Worm (Caenorhabditis elegans) whole organism, L1 larva: Measurements from ENCODE around the gene Y75B8A.32.

Experiments used
- C16A3.4 ChIP-seq: fragments of 150-350 bp; optimal IDR thresholded peaks from 2 replicates; lab custom pipeline; 2014; ENCODE audit warnings: missing biosample characterization, missing genetic modification characterization
- Y116A8C.19 ChIP-seq: sonication (generic microtip); optimal IDR thresholded peaks from 2 replicates; lab custom pipeline; 2016; ENCODE audit warnings: missing compliant biosample characterization, missing genetic modification characterization, borderline replicate concordance
- aly-2 ChIP-seq: fragments of 150-350 bp; optimal IDR thresholded peaks from 2 replicates; lab custom pipeline; 2014; ENCODE audit warnings: missing biosample characterization, missing genetic modification characterization
- blmp-1 ChIP-seq: fragments of 150-350 bp; optimal IDR thresholded peaks from 2 replicates; lab custom pipeline; 2014; ENCODE audit warnings: missing biosample characterization, missing genetic modification characterization
- ceh-8 ChIP-seq: fragments of 200-800 bp; sonication (Bioruptor generic); optimal IDR thresholded peaks from 2 replicates; lab custom pipeline; 2018; ENCODE audit warnings: mild to moderate bottlenecking, missing genetic modification characterization, moderate library complexity, missing compliant biosample characterization
- ceh-88 ChIP-seq: fragments of 200-800 bp; sonication (Bioruptor generic); IDR thresholded peaks from 2 replicates; pipeline ENCODE4 v1.3.6; 2022; ENCODE audit warnings: missing genetic modification characterization, missing compliant biosample characterization
- ceh-90 ChIP-seq: sonication (generic microtip); optimal IDR thresholded peaks from 2 replicates; lab custom pipeline; 2016; ENCODE audit warnings: missing genetic modification characterization, missing compliant biosample characterization
- efl-1 ChIP-seq, 4 experiments: fragments of 150-350 bp; optimal IDR thresholded peaks in 3 of 4; peaks in 1 of 4; 1 replicate in 1 of 4; 2 replicates in 3 of 4; lab custom pipeline; 2014; ENCODE audit warnings: missing biosample characterization in 2 of 4, missing genetic modification characterization in 2 of 4, missing genetic modification reagents in 2 of 4
- egl-27 ChIP-seq, 2 experiments: fragments of 150-350 bp in 1 of 2; sonication (generic microtip); optimal IDR thresholded peaks; 3 replicates each; lab custom pipeline; 2017 to 2018; ENCODE audit warnings: missing biosample characterization in 2 of 2, missing genetic modification characterization in 2 of 2, missing genetic modification reagents in 2 of 2
- elt-3 ChIP-seq, 6 experiments: fragments of 150-350 bp in 1 of 6; sonication (generic microtip); optimal IDR thresholded peaks; 2 replicates each; lab custom pipeline; 2017 to 2018; ENCODE audit warnings: missing biosample characterization in 6 of 6, missing genetic modification characterization in 6 of 6, inconsistent platforms in 1 of 6
- ets-5 ChIP-seq: fragments of 200-800 bp; sonication (Bioruptor generic); IDR thresholded peaks from 2 replicates; pipeline ENCODE4 v1.3.6; 2022; ENCODE audit warnings: missing genetic modification characterization, missing compliant biosample characterization
- fos-1 ChIP-seq: fragments of 150-350 bp; optimal IDR thresholded peaks from 2 replicates; lab custom pipeline; 2014; ENCODE audit warnings: missing biosample characterization, missing genetic modification characterization
- grh-1 ChIP-seq: fragments of 200-800 bp; sonication (Bioruptor generic); IDR thresholded peaks from 2 replicates; pipeline ENCODE4 v1.3.6; 2022; ENCODE audit warnings: missing genetic modification reagents, missing genetic modification characterization, missing compliant biosample characterization
- hlh-4 ChIP-seq: sonication (generic microtip); optimal IDR thresholded peaks from 2 replicates; lab custom pipeline; 2016; ENCODE audit warnings: mild to moderate bottlenecking, missing genetic modification characterization, missing compliant biosample characterization
- jun-1 ChIP-seq: fragments of 150-350 bp; optimal IDR thresholded peaks from 2 replicates; lab custom pipeline; 2014; ENCODE audit warnings: missing biosample characterization, missing genetic modification reagents, missing genetic modification characterization
- lin-13 ChIP-seq: fragments of 150-350 bp; optimal IDR thresholded peaks from 2 replicates; lab custom pipeline; 2014; ENCODE audit warnings: missing biosample characterization, missing genetic modification reagents, missing genetic modification characterization
- lin-14 ChIP-seq: fragments of 200-800 bp; sonication (Bioruptor generic); optimal IDR thresholded peaks from 2 replicates; lab custom pipeline; 2018; ENCODE audit warnings: mild to moderate bottlenecking, missing genetic modification characterization, moderate library complexity, missing compliant biosample characterization
- lin-39 ChIP-seq: fragments of 150-350 bp; optimal IDR thresholded peaks from 2 replicates; lab custom pipeline; 2014; ENCODE audit warnings: missing biosample characterization, missing genetic modification reagents, missing genetic modification characterization
- lir-3 ChIP-seq: sonication (generic microtip); optimal IDR thresholded peaks from 2 replicates; lab custom pipeline; 2016; ENCODE audit warnings: mild to moderate bottlenecking, missing genetic modification characterization, moderate library complexity, missing compliant biosample characterization; ENCODE audit not compliant: poor library complexity
- mep-1 ChIP-seq: fragments of 150-350 bp; optimal IDR thresholded peaks from 2 replicates; lab custom pipeline; 2014; ENCODE audit warnings: missing biosample characterization, missing genetic modification characterization
- nhr-11 ChIP-seq: fragments of 150-350 bp; optimal IDR thresholded peaks from 2 replicates; lab custom pipeline; 2014; ENCODE audit warnings: missing biosample characterization, missing genetic modification characterization
- nhr-20 ChIP-seq: sonication (generic microtip); optimal IDR thresholded peaks from 2 replicates; lab custom pipeline; 2016; ENCODE audit warnings: mild to moderate bottlenecking, missing genetic modification characterization, missing compliant biosample characterization
- nhr-76 ChIP-seq: sonication (generic microtip); optimal IDR thresholded peaks from 2 replicates; lab custom pipeline; 2017; ENCODE audit warnings: missing biosample characterization, missing genetic modification characterization
- nhr-84 ChIP-seq: sonication (generic microtip); optimal IDR thresholded peaks from 2 replicates; lab custom pipeline; 2017; ENCODE audit warnings: missing biosample characterization, missing genetic modification characterization
- nhr-90 ChIP-seq: sonication (generic microtip); optimal IDR thresholded peaks from 2 replicates; lab custom pipeline; 2016; ENCODE audit warnings: mild to moderate bottlenecking, missing genetic modification characterization, missing compliant biosample characterization; ENCODE audit not compliant: poor library complexity
- pag-3 ChIP-seq: sonication (generic microtip); optimal IDR thresholded peaks from 2 replicates; lab custom pipeline; 2017; ENCODE audit warnings: missing genetic modification characterization, mild to moderate bottlenecking, missing compliant biosample characterization, antibody characterized with exemption, borderline replicate concordance; ENCODE audit not compliant: insufficient read depth
- pax-3 ChIP-seq: fragments of 200-800 bp; sonication (Bioruptor generic); optimal IDR thresholded peaks from 2 replicates; lab custom pipeline; 2018; ENCODE audit warnings: mild to moderate bottlenecking, missing genetic modification characterization, moderate library complexity, missing compliant biosample characterization
- pqm-1 ChIP-seq: sonication (generic microtip); optimal IDR thresholded peaks from 3 replicates; lab custom pipeline; 2017; ENCODE audit warnings: missing biosample characterization, missing genetic modification characterization
- rnt-1 ChIP-seq: sonication (generic microtip); optimal IDR thresholded peaks from 2 replicates; lab custom pipeline; 2016; ENCODE audit warnings: mild to moderate bottlenecking, missing genetic modification characterization, moderate library complexity, missing compliant biosample characterization
- skn-1 ChIP-seq: fragments of 150-350 bp; optimal IDR thresholded peaks from 2 replicates; lab custom pipeline; 2014; ENCODE audit warnings: missing biosample characterization, missing genetic modification characterization
- sox-4 ChIP-seq: sonication (generic microtip); optimal IDR thresholded peaks from 2 replicates; lab custom pipeline; 2016; ENCODE audit warnings: missing genetic modification characterization, missing compliant biosample characterization
- sup-37 ChIP-seq: fragments of 200-800 bp; sonication (Bioruptor generic); optimal IDR thresholded peaks from 2 replicates; lab custom pipeline; 2018; ENCODE audit warnings: mild to moderate bottlenecking, missing genetic modification characterization, missing compliant biosample characterization
- unc-130 ChIP-seq: fragments of 150-350 bp; optimal IDR thresholded peaks from 2 replicates; lab custom pipeline; 2017; ENCODE audit warnings: missing biosample characterization, missing genetic modification characterization, inconsistent platforms
- unc-30 ChIP-seq: sonication (generic microtip); optimal IDR thresholded peaks from 2 replicates; lab custom pipeline; 2017; ENCODE audit warnings: missing biosample characterization, missing genetic modification characterization
- unc-62 ChIP-seq: fragments of 150-350 bp; optimal IDR thresholded peaks from 2 replicates; lab custom pipeline; 2014; ENCODE audit warnings: missing biosample characterization, missing genetic modification reagents, missing genetic modification characterization
- unc-86 ChIP-seq: sonication (generic microtip); optimal IDR thresholded peaks from 2 replicates; lab custom pipeline; 2016; ENCODE audit warnings: missing genetic modification characterization, missing compliant biosample characterization
- zag-1 ChIP-seq: fragments of 150-350 bp; optimal IDR thresholded peaks from 2 replicates; lab custom pipeline; 2014; ENCODE audit warnings: missing biosample characterization, missing genetic modification characterization
- zip-4 ChIP-seq: fragments of 200-800 bp; sonication (Bioruptor generic); optimal IDR thresholded peaks from 2 replicates; lab custom pipeline; 2018; ENCODE audit warnings: mild to moderate bottlenecking, missing genetic modification characterization, moderate library complexity, missing compliant biosample characterization
- ztf-4 ChIP-seq: fragments of 150-350 bp; optimal IDR thresholded peaks from 2 replicates; lab custom pipeline; 2014; ENCODE audit warnings: missing biosample characterization, missing genetic modification characterization

Gene Y75B8A.32

ce11 chrIII:12335400-12335994, 22.9 kb downstream of the Y75B8A.32 start (continued):
- no peak for TF ChIP-seq lir-3 (tag; lab: Kevin White, UChicago)
- TF ChIP-seq ets-5: no peak
- TF ChIP-seq lin-13 (GFP tag; lab: Kevin White, UChicago): peak; percentile 41
- peak; percentile 4 for TF ChIP-seq aly-2 (tag; lab: Kevin White, UChicago)
- TF ChIP-seq ceh-88 (GFP tag; lab: Robert Waterston, UW): no peak
- TF ChIP-seq lin-39 (tag; lab: Kevin White, UChicago): no peak
- TF ChIP-seq nhr-76 (tag; lab: Kevin White, UChicago): no peak
- TF ChIP-seq Y116A8C.19 (tag; lab: Kevin White, UChicago): no peak
- TF ChIP-seq C16A3.4 (tag; lab: Kevin White, UChicago): peak; percentile 44
- TF ChIP-seq sox-4 (tag; lab: Kevin White, UChicago): no peak
- peak; percentile 76 for TF ChIP-seq efl-1 (optimal IDR thresholded peaks at IDR 0.05; lab: Kevin White, UChicago)
- TF ChIP-seq efl-1 (GFP tag; optimal IDR thresholded peaks at IDR 0.05 in 1 of 2; lab: Kevin White, UChicago): peak; percentile 59 to 94
- no peak for TF ChIP-seq grh-1 (GFP tag; lab: Robert Waterston, UW)
- peak; percentile 58 for TF ChIP-seq mep-1
- TF ChIP-seq unc-30 (tag; lab: Kevin White, UChicago): no peak
- TF ChIP-seq pag-3 (tag; lab: Kevin White, UChicago): peak; percentile 46
- TF ChIP-seq nhr-84: no peak
- TF ChIP-seq blmp-1: peak; percentile 88
- peak; percentile 44 for TF ChIP-seq ztf-4 (tag; lab: Kevin White, UChicago)
- TF ChIP-seq zip-4 (GFP tag; lab: Kevin White, UChicago): no peak
- TF ChIP-seq nhr-90 (tag; lab: Kevin White, UChicago): peak; percentile 76
- no peak for TF ChIP-seq unc-86 (tag; lab: Kevin White, UChicago)
- no peak for TF ChIP-seq pqm-1 (tag; lab: Kevin White, UChicago)
- peak; percentile 78 for TF ChIP-seq jun-1 (tag; lab: Kevin White, UChicago)
- TF ChIP-seq elt-3 (tag; optimal IDR thresholded peaks at IDR 0.05; lab: Kevin White, UChicago): peak in 4 of 6 experiments; percentile 20 to 66 (median 55)
- TF ChIP-seq rnt-1 (tag; lab: Kevin White, UChicago): peak; percentile 69
- TF ChIP-seq pax-3 (tag; lab: Kevin White, UChicago): no peak
- peak; percentile 73 for TF ChIP-seq unc-130
- TF ChIP-seq ceh-90 (tag; lab: Kevin White, UChicago): no peak
- no peak for TF ChIP-seq sup-37 (GFP tag; lab: Kevin White, UChicago)
- peak; percentile 51 for TF ChIP-seq fos-1 (tag; lab: Kevin White, UChicago)
- TF ChIP-seq egl-27 (tag; optimal IDR thresholded peaks at IDR 0.05; lab: Kevin White, UChicago): no peak
- TF ChIP-seq hlh-4 (tag; lab: Kevin White, UChicago): no peak
- no peak for TF ChIP-seq ceh-8
- TF ChIP-seq nhr-11 (tag; lab: Kevin White, UChicago): no peak
- TF ChIP-seq unc-62: no peak
- TF ChIP-seq lin-14: peak; percentile 92
- peak; percentile 92 for TF ChIP-seq nhr-20 (tag; lab: Kevin White, UChicago)
- TF ChIP-seq zag-1 (tag; lab: Kevin White, UChicago): no peak
- peak; percentile 69 for TF ChIP-seq skn-1 (tag; lab: Kevin White, UChicago)
- TF ChIP-seq, all 84 proteins: peak for 40

DNA sequence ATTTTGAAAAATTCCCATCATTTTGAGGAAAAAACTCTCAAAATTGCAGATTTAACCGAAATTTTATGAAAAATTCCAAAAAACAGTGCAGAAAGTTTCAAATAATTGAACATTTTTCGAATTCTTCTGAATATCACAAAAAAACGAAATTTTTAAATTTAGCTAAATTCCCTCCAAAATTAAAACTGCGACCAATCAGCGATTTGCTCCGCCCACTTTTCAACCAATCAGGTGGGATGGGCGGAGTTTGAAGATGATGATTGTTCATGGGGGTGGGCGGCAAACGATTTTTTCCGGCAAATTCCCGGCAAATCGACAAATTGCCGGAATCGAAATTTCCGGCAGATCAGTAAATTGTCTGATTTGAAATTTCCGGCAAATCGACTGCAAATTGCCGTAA, 24.1 kb downstream of the Y75B8A.32 start:
- TF ChIP-seq fos-1 (tag; lab: Kevin White, UChicago) (no peak), efl-1 (optimal IDR thresholded peaks at IDR 0.05; lab: Kevin White, UChicago) (no peak), efl-1 (GFP tag; optimal IDR thresholded peaks at IDR 0.05 in 1 of 2; lab: Kevin White, UChicago) (peak in 1 of 2 experiments; percentile 46)
